Fruit fly (Drosophila melanogaster) whole organism, prepupa: ENCODE data around the gene CG14712.

ENCODE experiments used
- CG11294 ChIP-seq: fragments of 200-800 bp; sonication (Bioruptor generic); IDR thresholded peaks from 2 replicates; pipeline ENCODE4 v1.3.6; 2022; ENCODE audit warnings: missing biosample characterization, missing genetic modification characterization
- CG7368 ChIP-seq: fragments of 200-800 bp; sonication (Bioruptor generic); optimal IDR thresholded peaks from 3 replicates; lab custom pipeline; 2016; ENCODE audit warnings: missing biosample characterization, missing genetic modification characterization
- Hr4 ChIP-seq: fragments of 200-800 bp; sonication (Bioruptor generic); optimal IDR thresholded peaks from 3 replicates; lab custom pipeline; 2016; ENCODE audit warnings: missing biosample characterization, missing genetic modification characterization
- Sox15 ChIP-seq: fragments of 200-800 bp; sonication (Bioruptor generic); optimal IDR thresholded peaks from 3 replicates; lab custom pipeline; 2016; ENCODE audit warnings: missing biosample characterization, missing genetic modification characterization
- salr ChIP-seq, 2 experiments: fragments of 200-800 bp; sonication (Bioruptor generic); optimal IDR thresholded peaks; 3 replicates each; lab custom pipeline; 2016 to 2018; ENCODE audit warnings: missing biosample characterization in 2 of 2, missing genetic modification characterization in 2 of 2, mild to moderate bottlenecking in 1 of 2
- topi ChIP-seq: fragments of 200-800 bp; sonication (Bioruptor generic); optimal IDR thresholded peaks from 3 replicates; lab custom pipeline; 2016; ENCODE audit warnings: missing biosample characterization, missing genetic modification characterization

dm6 chr3R:11669954-11670347, 41.4 kb downstream of the CG14712 start:
- TF ChIP-seq salr (GFP tag; optimal IDR thresholded peaks at IDR 0.05; lab: Kevin White, UChicago), result no peak
- no peak for TF ChIP-seq CG11294 (GFP tag; lab: Robert Waterston, UW)
- TF ChIP-seq Sox15 (GFP tag; lab: Kevin White, UChicago), result no peak
- TF ChIP-seq topi, result no peak
- no peak for TF ChIP-seq Hr4 (GFP tag; lab: Kevin White, UChicago)
- no peak for TF ChIP-seq CG7368 (GFP tag; lab: Kevin White, UChicago)
